Worm (Caenorhabditis elegans): ENCODE measurements around the gene abhd-12.

DNA sequence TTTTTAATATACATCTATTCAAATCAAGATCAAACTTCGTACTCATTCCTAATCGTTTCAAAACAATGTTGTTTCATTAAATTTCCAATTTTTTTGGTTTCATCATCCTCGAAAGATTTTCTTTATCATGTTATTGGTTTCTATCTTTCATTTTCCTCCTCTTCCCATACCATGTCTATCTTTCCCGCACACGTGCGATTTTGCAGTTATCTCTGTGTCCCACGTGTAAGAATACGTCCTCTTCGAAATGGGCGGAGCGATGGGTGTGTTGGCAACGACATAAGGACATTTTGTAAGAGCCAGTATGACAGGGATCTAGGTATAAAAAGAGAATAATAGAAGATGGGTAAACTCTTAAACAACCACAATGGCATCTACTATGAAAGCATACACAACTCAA is 42.7 kb downstream of the abhd-12 start, which contains the start of gene F43H9.4:
- TF ChIP-seq T22C8.4 (GFP tag; IDR thresholded peaks at IDR 0.05) = no peak
- no peak for TF ChIP-seq tab-1 (GFP tag; IDR thresholded peaks at IDR 0.05)
- TF ChIP-seq ztf-23 (GFP tag; IDR thresholded peaks at IDR 0.05) = no peak
- no peak for TF ChIP-seq cog-1 (tag; optimal IDR thresholded peaks at IDR 0.05)
- TF ChIP-seq flt-1 (GFP tag; IDR thresholded peaks at IDR 0.05) = no peak
- TF ChIP-seq med-1 (GFP tag; optimal IDR thresholded peaks at IDR 0.05; ENCODE audit: insufficient read depth) = no peak
- TF ChIP-seq ref-1 (GFP tag; conservative IDR thresholded peaks at IDR 0.05) = no peak
- no peak for TF ChIP-seq klf-2 (GFP tag; conservative IDR thresholded peaks at IDR 0.05)

Data from whole organism, midembryonic.